Worm (Caenorhabditis elegans) whole organism, late embryonic: ENCODE data around the gene dhs-19.

ENCODE experiments used
- T23F11.4 ChIP-seq: fragments of 200-800 bp; sonication (Bioruptor generic); optimal IDR thresholded peaks from 2 replicates; lab custom pipeline; 2018; ENCODE audit warnings: mild to moderate bottlenecking, missing genetic modification characterization, missing compliant biosample characterization
- ama-1 ChIP-seq: fragments of 150-350 bp; optimal IDR thresholded peaks from 2 replicates; lab custom pipeline; 2014
- ceh-19 ChIP-seq: fragments of 200-800 bp; sonication (Bioruptor generic); optimal IDR thresholded peaks from 2 replicates; lab custom pipeline; 2018; ENCODE audit warnings: mild to moderate bottlenecking, missing genetic modification characterization, missing compliant biosample characterization
- ceh-30 ChIP-seq: fragments of 150-350 bp; optimal IDR thresholded peaks from 2 replicates; lab custom pipeline; 2014; ENCODE audit warnings: missing biosample characterization, missing genetic modification characterization
- ceh-6 ChIP-seq: fragments of 200-800 bp; sonication (Bioruptor generic); optimal IDR thresholded peaks from 2 replicates; lab custom pipeline; 2018; ENCODE audit warnings: mild to moderate bottlenecking, missing genetic modification characterization, missing compliant biosample characterization
- gmeb-2 ChIP-seq: sonication (generic microtip); optimal IDR thresholded peaks from 2 replicates; lab custom pipeline; 2016; ENCODE audit warnings: missing genetic modification characterization, inconsistent platforms, missing compliant biosample characterization
- hlh-6 ChIP-seq: sonication (generic microtip); optimal IDR thresholded peaks from 2 replicates; lab custom pipeline; 2016; ENCODE audit warnings: missing genotype, missing genetic modification characterization, missing compliant biosample characterization
- pax-1 ChIP-seq: fragments of 150-350 bp; optimal IDR thresholded peaks from 2 replicates; lab custom pipeline; 2014; ENCODE audit warnings: missing biosample characterization, missing genetic modification characterization
- ztf-16 ChIP-seq: sonication (generic microtip); optimal IDR thresholded peaks from 2 replicates; lab custom pipeline; 2017; ENCODE audit warnings: missing genetic modification characterization, missing compliant biosample characterization

DNA sequence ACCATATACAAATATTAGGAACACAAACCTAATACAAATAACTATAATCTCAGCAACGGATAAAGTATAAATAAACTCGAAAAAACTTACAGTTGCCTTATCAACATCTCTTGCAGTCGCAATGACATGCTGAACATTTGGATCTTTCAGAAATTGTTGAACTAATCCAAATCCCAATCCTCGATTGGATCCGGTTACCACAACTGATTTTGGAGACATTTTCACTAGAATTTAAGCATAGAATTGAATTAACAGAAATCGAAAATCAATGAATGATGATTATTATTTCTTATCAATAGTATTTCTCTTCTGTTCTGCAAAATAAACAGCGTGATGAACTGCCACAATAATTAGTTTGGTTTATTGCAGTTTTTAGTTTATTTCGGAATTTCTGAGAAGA is 29.9 kb upstream of the dhs-19 start, which contains the start of the genes C55A6.11 and C55A6.7:
- TF ChIP-seq ama-1 (lab: Kevin White, UChicago) (no peak), hlh-6 (tag; lab: Kevin White, UChicago) (no peak), pax-1 (tag; lab: Kevin White, UChicago) (no peak), gmeb-2 (tag; lab: Kevin White, UChicago) (no peak), ceh-6 (GFP tag; lab: Kevin White, UChicago) (no peak), ceh-30 (tag; lab: Kevin White, UChicago) (no peak), T23F11.4 (no peak), ceh-19 (GFP tag; lab: Kevin White, UChicago) (no peak), ztf-16 (no peak)
